Worm (Caenorhabditis elegans) whole organism, L2 larva: Measurements from ENCODE around the gene F56C9.6.

Source experiments
- C34F6.9 ChIP-seq: fragments of 150-350 bp; optimal IDR thresholded peaks from 2 replicates; lab custom pipeline; 2014; ENCODE audit warnings: missing biosample characterization, missing genetic modification characterization
- F13H6.1 ChIP-seq: sonication (generic microtip); optimal IDR thresholded peaks from 2 replicates; lab custom pipeline; 2016; ENCODE audit warnings: missing genetic modification characterization, missing compliant biosample characterization
- R02D3.7 ChIP-seq: fragments of 150-350 bp; optimal IDR thresholded peaks from 2 replicates; lab custom pipeline; 2014; ENCODE audit warnings: missing biosample characterization, missing genetic modification characterization
- Y55F3AM.14 ChIP-seq: fragments of 200-800 bp; sonication (Bioruptor generic); optimal IDR thresholded peaks from 2 replicates; lab custom pipeline; 2018; ENCODE audit warnings: mild to moderate bottlenecking, missing genetic modification characterization, missing compliant biosample characterization
- ZK546.5 ChIP-seq: sonication (generic microtip); optimal IDR thresholded peaks from 2 replicates; lab custom pipeline; 2017; ENCODE audit warnings: missing biosample characterization, missing genetic modification characterization
- alr-1 ChIP-seq: fragments of 150-350 bp; optimal IDR thresholded peaks from 2 replicates; lab custom pipeline; 2014; ENCODE audit warnings: missing biosample characterization, missing genetic modification characterization
- aly-2 ChIP-seq: fragments of 150-350 bp; optimal IDR thresholded peaks from 2 replicates; lab custom pipeline; 2014; ENCODE audit warnings: missing biosample characterization, missing genetic modification characterization
- ama-1 ChIP-seq: fragments of 150-350 bp; optimal IDR thresholded peaks from 2 replicates; lab custom pipeline; 2018; ENCODE audit warnings: inconsistent platforms
- blmp-1 ChIP-seq: sonication (generic microtip); optimal IDR thresholded peaks from 2 replicates; lab custom pipeline; 2017; ENCODE audit warnings: missing genetic modification characterization, mild to moderate bottlenecking, missing compliant biosample characterization, antibody characterized with exemption, moderate library complexity; ENCODE audit not compliant: insufficient read depth
- ceh-16 ChIP-seq: fragments of 150-350 bp; optimal IDR thresholded peaks from 2 replicates; lab custom pipeline; 2014; ENCODE audit warnings: missing biosample characterization, missing genetic modification characterization
- ceh-82 ChIP-seq: fragments of 150-350 bp; optimal IDR thresholded peaks from 2 replicates; lab custom pipeline; 2014; ENCODE audit warnings: missing biosample characterization, missing genetic modification characterization
- crh-2 ChIP-seq: sonication (generic microtip); optimal IDR thresholded peaks from 2 replicates; lab custom pipeline; 2017; ENCODE audit warnings: missing biosample characterization, missing genetic modification characterization
- dmd-4 ChIP-seq: sonication (generic microtip); optimal IDR thresholded peaks from 2 replicates; lab custom pipeline; 2017; ENCODE audit warnings: missing biosample characterization, missing genetic modification characterization
- egl-27 ChIP-seq: sonication (generic microtip); optimal IDR thresholded peaks from 3 replicates; lab custom pipeline; 2017; ENCODE audit warnings: missing biosample characterization, missing genetic modification reagents, missing genetic modification characterization
- elt-1 ChIP-seq: fragments of 150-350 bp; optimal IDR thresholded peaks from 2 replicates; lab custom pipeline; 2014; ENCODE audit warnings: missing biosample characterization, missing genetic modification characterization
- elt-3 ChIP-seq: sonication (generic microtip); optimal IDR thresholded peaks from 2 replicates; lab custom pipeline; 2017; ENCODE audit warnings: missing biosample characterization, missing genetic modification characterization
- fos-1 ChIP-seq: fragments of 150-350 bp; optimal IDR thresholded peaks from 2 replicates; lab custom pipeline; 2014; ENCODE audit warnings: missing biosample characterization, missing genetic modification characterization
- gmeb-1 ChIP-seq: fragments of 150-350 bp; optimal IDR thresholded peaks from 2 replicates; lab custom pipeline; 2014; ENCODE audit warnings: missing biosample characterization, missing genetic modification characterization
- lin-11 ChIP-seq: fragments of 150-350 bp; sonication (generic microtip); optimal IDR thresholded peaks from 2 replicates; lab custom pipeline; 2014; ENCODE audit warnings: missing biosample characterization, missing genetic modification characterization, inconsistent platforms, mixed read lengths
- lin-13 ChIP-seq: fragments of 150-350 bp; optimal IDR thresholded peaks from 2 replicates; lab custom pipeline; 2014; ENCODE audit warnings: missing biosample characterization, missing genetic modification reagents, missing genetic modification characterization
- lin-39 ChIP-seq: fragments of 150-350 bp; optimal IDR thresholded peaks from 2 replicates; lab custom pipeline; 2014; ENCODE audit warnings: missing biosample characterization, missing genetic modification reagents, missing genetic modification characterization
- lsy-2 ChIP-seq, 2 experiments: fragments of 150-350 bp in 1 of 2; sonication (generic microtip) in 1 of 2; optimal IDR thresholded peaks; 2 replicates each; lab custom pipeline; 2014 to 2017; ENCODE audit warnings: missing biosample characterization in 2 of 2, missing genetic modification characterization in 2 of 2
- mab-5 ChIP-seq: fragments of 150-350 bp; optimal IDR thresholded peaks from 2 replicates; lab custom pipeline; 2014; ENCODE audit warnings: missing biosample characterization, missing genetic modification characterization
- mbf-1 ChIP-seq: sonication (generic microtip); optimal IDR thresholded peaks from 2 replicates; lab custom pipeline; 2017; ENCODE audit warnings: missing biosample characterization, missing genetic modification characterization
- mdl-1 ChIP-seq, 2 experiments: fragments of 150-350 bp in 1 of 2; sonication (generic microtip) in 1 of 2; optimal IDR thresholded peaks; 2 replicates each; lab custom pipeline; 2017; ENCODE audit warnings: missing biosample characterization in 2 of 2, missing genetic modification characterization in 2 of 2
- nhr-10 ChIP-seq: sonication (generic microtip); optimal IDR thresholded peaks from 2 replicates; lab custom pipeline; 2017; ENCODE audit warnings: missing biosample characterization, missing genetic modification characterization
- nhr-11 ChIP-seq: fragments of 150-350 bp; optimal IDR thresholded peaks from 2 replicates; lab custom pipeline; 2014; ENCODE audit warnings: missing biosample characterization, missing genetic modification characterization
- nhr-12 ChIP-seq: fragments of 150-350 bp; optimal IDR thresholded peaks from 2 replicates; lab custom pipeline; 2014; ENCODE audit warnings: missing biosample characterization, missing genetic modification characterization
- nhr-129 ChIP-seq: fragments of 150-350 bp; optimal IDR thresholded peaks from 2 replicates; lab custom pipeline; 2014; ENCODE audit warnings: missing biosample characterization, missing genetic modification characterization
- nhr-21 ChIP-seq: fragments of 150-350 bp; optimal IDR thresholded peaks from 2 replicates; lab custom pipeline; 2014; ENCODE audit warnings: missing biosample characterization, missing genetic modification characterization
- nhr-23 ChIP-seq: fragments of 150-350 bp; optimal IDR thresholded peaks from 2 replicates; lab custom pipeline; 2014; ENCODE audit warnings: missing biosample characterization, missing genetic modification reagents, missing genetic modification characterization
- nhr-237 ChIP-seq: fragments of 150-350 bp; optimal IDR thresholded peaks from 2 replicates; lab custom pipeline; 2014; ENCODE audit warnings: missing biosample characterization, missing genetic modification characterization
- nhr-25 ChIP-seq: fragments of 150-350 bp; sonication (generic microtip); optimal IDR thresholded peaks from 3 replicates; lab custom pipeline; 2014; ENCODE audit warnings: missing biosample characterization, missing genetic modification characterization
- nhr-6 ChIP-seq: fragments of 150-350 bp; optimal IDR thresholded peaks from 2 replicates; lab custom pipeline; 2014; ENCODE audit warnings: missing biosample characterization, missing genetic modification characterization
- nhr-77 ChIP-seq: fragments of 150-350 bp; optimal IDR thresholded peaks from 2 replicates; lab custom pipeline; 2014; ENCODE audit warnings: missing biosample characterization, missing genetic modification characterization
- peb-1 ChIP-seq: fragments of 150-350 bp; optimal IDR thresholded peaks from 2 replicates; lab custom pipeline; 2014; ENCODE audit warnings: missing biosample characterization, missing genetic modification characterization
- sem-4 ChIP-seq: fragments of 150-350 bp; optimal IDR thresholded peaks from 2 replicates; lab custom pipeline; 2014; ENCODE audit warnings: missing biosample characterization, missing genetic modification reagents, missing genetic modification characterization
- skn-1 ChIP-seq: sonication (generic microtip); optimal IDR thresholded peaks from 2 replicates; lab custom pipeline; 2017; ENCODE audit warnings: missing biosample characterization, missing genetic modification characterization
- sma-3 ChIP-seq: sonication (generic microtip); optimal IDR thresholded peaks from 2 replicates; lab custom pipeline; 2016; ENCODE audit warnings: missing genetic modification reagents, missing genetic modification characterization, missing compliant biosample characterization
- sma-9 ChIP-seq, 2 experiments: fragments of 150-350 bp in 1 of 2; sonication (generic microtip) in 1 of 2; optimal IDR thresholded peaks; 2 replicates each; lab custom pipeline; 2014 to 2016; ENCODE audit warnings: missing genetic modification characterization in 2 of 2, mild to moderate bottlenecking in 1 of 2, missing biosample characterization in 1 of 2, missing compliant biosample characterization in 1 of 2, missing genetic modification reagents in 1 of 2, moderate library complexity in 1 of 2
- snpc-4 ChIP-seq: fragments of 150-350 bp; optimal IDR thresholded peaks from 2 replicates; lab custom pipeline; 2014; ENCODE audit warnings: missing biosample characterization, missing genetic modification characterization
- unc-39 ChIP-seq: fragments of 150-350 bp; optimal IDR thresholded peaks from 2 replicates; lab custom pipeline; 2014; ENCODE audit warnings: missing biosample characterization, missing genetic modification characterization
- unc-55 ChIP-seq: fragments of 150-350 bp; sonication (generic microtip); optimal IDR thresholded peaks from 3 replicates; lab custom pipeline; 2014; ENCODE audit warnings: missing biosample characterization, missing genetic modification reagents, missing genetic modification characterization
- unc-62 ChIP-seq: fragments of 150-350 bp; optimal IDR thresholded peaks from 2 replicates; lab custom pipeline; 2014; ENCODE audit warnings: missing biosample characterization, missing genetic modification reagents, missing genetic modification characterization
- zag-1 ChIP-seq: fragments of 150-350 bp; optimal IDR thresholded peaks from 2 replicates; lab custom pipeline; 2014; ENCODE audit warnings: missing biosample characterization, missing genetic modification characterization
- ztf-1 ChIP-seq: fragments of 200-800 bp; sonication (Bioruptor generic); conservative IDR thresholded peaks from 2 replicates; pipeline ENCODE4 v1.3.6; 2022; ENCODE audit warnings: missing genetic modification characterization, missing compliant biosample characterization
- ztf-11 ChIP-seq: sonication (generic microtip); optimal IDR thresholded peaks from 2 replicates; lab custom pipeline; 2017; ENCODE audit warnings: missing biosample characterization, missing genetic modification characterization
- ztf-4 ChIP-seq: fragments of 150-350 bp; optimal IDR thresholded peaks from 2 replicates; lab custom pipeline; 2014; ENCODE audit warnings: missing biosample characterization, missing genetic modification characterization

Gene F56C9.6

ce11 chrIII:7300169-7300568 lies 10.4 kb downstream of the F56C9.6 start:
- TF ChIP-seq mab-5 (tag; lab: Kevin White, UChicago) (no peak), crh-2 (peak; percentile 63), lin-13 (GFP tag; lab: Kevin White, UChicago) (no peak), nhr-11 (no peak), ceh-16 (tag; lab: Kevin White, UChicago) (peak; percentile 67), nhr-12 (tag; lab: Kevin White, UChicago) (no peak), ztf-1 (GFP tag; lab: Robert Waterston, UW) (no peak), lin-11 (tag; lab: Kevin White, UChicago) (no peak), unc-39 (tag; lab: Kevin White, UChicago) (no peak), dmd-4 (no peak), sma-9 (GFP tag; optimal IDR thresholded peaks at IDR 0.05; lab: Kevin White, UChicago) (peak; percentile 83), sma-9 (tag; optimal IDR thresholded peaks at IDR 0.05; lab: Kevin White, UChicago) (no peak), lin-39 (tag; lab: Kevin White, UChicago) (no peak), unc-62 (GFP tag; lab: Kevin White, UChicago) (no peak), alr-1 (tag; lab: Kevin White, UChicago) (no peak), ceh-82 (tag; lab: Kevin White, UChicago) (no peak), blmp-1 (tag; lab: Kevin White, UChicago) (peak; percentile 72), F13H6.1 (tag; lab: Kevin White, UChicago) (no peak), ZK546.5 (tag; lab: Kevin White, UChicago) (no peak), elt-1 (tag; lab: Kevin White, UChicago) (peak; percentile 37), mbf-1 (tag; lab: Kevin White, UChicago) (no peak), nhr-6 (tag; lab: Kevin White, UChicago) (peak; percentile 51), skn-1 (tag; lab: Kevin White, UChicago) (no peak), C34F6.9 (no peak), ama-1 (lab: Kevin White, UChicago) (no peak), ztf-4 (tag; lab: Kevin White, UChicago) (no peak), peb-1 (no peak), sma-3 (GFP tag; lab: Kevin White, UChicago) (peak; percentile 98), lsy-2 (tag; optimal IDR thresholded peaks at IDR 0.05; lab: Kevin White, UChicago) (peak in 1 of 2 experiments; percentile 71), ztf-11 (tag; lab: Kevin White, UChicago) (no peak), nhr-237 (no peak), mdl-1 (tag; optimal IDR thresholded peaks at IDR 0.05; lab: Kevin White, UChicago) (peak in 1 of 2 experiments; percentile 32), fos-1 (tag; lab: Kevin White, UChicago) (peak; percentile 21), Y55F3AM.14 (GFP tag; lab: Kevin White, UChicago) (no peak), nhr-10 (tag; lab: Kevin White, UChicago) (no peak), elt-3 (no peak), nhr-129 (peak; percentile 58), nhr-21 (tag; lab: Kevin White, UChicago) (peak; percentile 84), egl-27 (tag; lab: Kevin White, UChicago) (no peak), nhr-77 (tag; lab: Kevin White, UChicago) (no peak), gmeb-1 (tag; lab: Kevin White, UChicago) (no peak), sem-4 (tag; lab: Kevin White, UChicago) (no peak), nhr-25 (tag; lab: Kevin White, UChicago) (peak; percentile 89), snpc-4 (tag; lab: Kevin White, UChicago) (no peak), aly-2 (no peak), zag-1 (tag; lab: Kevin White, UChicago) (no peak), unc-55 (GFP tag; lab: Kevin White, UChicago) (no peak), nhr-23 (tag; lab: Kevin White, UChicago) (peak; percentile 24), R02D3.7 (no peak)
- TF ChIP-seq, all 48 proteins: peak for 14
